Worm (Caenorhabditis elegans) whole organism, L2 larva: Measurements from ENCODE around the gene argk-1.

Experiments used
- R02D3.7 ChIP-seq: fragments of 150-350 bp; optimal IDR thresholded peaks from 2 replicates; lab custom pipeline; 2014; ENCODE audit warnings: missing biosample characterization, missing genetic modification characterization
- Y55F3AM.14 ChIP-seq: fragments of 200-800 bp; sonication (Bioruptor generic); optimal IDR thresholded peaks from 2 replicates; lab custom pipeline; 2018; ENCODE audit warnings: mild to moderate bottlenecking, missing genetic modification characterization, missing compliant biosample characterization
- ZK546.5 ChIP-seq: sonication (generic microtip); optimal IDR thresholded peaks from 2 replicates; lab custom pipeline; 2017; ENCODE audit warnings: missing biosample characterization, missing genetic modification characterization
- alr-1 ChIP-seq: fragments of 150-350 bp; optimal IDR thresholded peaks from 2 replicates; lab custom pipeline; 2014; ENCODE audit warnings: missing biosample characterization, missing genetic modification characterization
- aly-2 ChIP-seq: fragments of 150-350 bp; optimal IDR thresholded peaks from 2 replicates; lab custom pipeline; 2014; ENCODE audit warnings: missing biosample characterization, missing genetic modification characterization
- blmp-1 ChIP-seq: sonication (generic microtip); optimal IDR thresholded peaks from 2 replicates; lab custom pipeline; 2017; ENCODE audit warnings: missing genetic modification characterization, mild to moderate bottlenecking, missing compliant biosample characterization, antibody characterized with exemption, moderate library complexity; ENCODE audit not compliant: insufficient read depth
- ceh-16 ChIP-seq: fragments of 150-350 bp; optimal IDR thresholded peaks from 2 replicates; lab custom pipeline; 2014; ENCODE audit warnings: missing biosample characterization, missing genetic modification characterization
- ceh-82 ChIP-seq: fragments of 150-350 bp; optimal IDR thresholded peaks from 2 replicates; lab custom pipeline; 2014; ENCODE audit warnings: missing biosample characterization, missing genetic modification characterization
- crh-2 ChIP-seq: sonication (generic microtip); optimal IDR thresholded peaks from 2 replicates; lab custom pipeline; 2017; ENCODE audit warnings: missing biosample characterization, missing genetic modification characterization
- dmd-4 ChIP-seq: sonication (generic microtip); optimal IDR thresholded peaks from 2 replicates; lab custom pipeline; 2017; ENCODE audit warnings: missing biosample characterization, missing genetic modification characterization
- egl-27 ChIP-seq: sonication (generic microtip); optimal IDR thresholded peaks from 3 replicates; lab custom pipeline; 2017; ENCODE audit warnings: missing biosample characterization, missing genetic modification reagents, missing genetic modification characterization
- elt-1 ChIP-seq: fragments of 150-350 bp; optimal IDR thresholded peaks from 2 replicates; lab custom pipeline; 2014; ENCODE audit warnings: missing biosample characterization, missing genetic modification characterization
- elt-3 ChIP-seq: sonication (generic microtip); optimal IDR thresholded peaks from 2 replicates; lab custom pipeline; 2017; ENCODE audit warnings: missing biosample characterization, missing genetic modification characterization
- fos-1 ChIP-seq: fragments of 150-350 bp; optimal IDR thresholded peaks from 2 replicates; lab custom pipeline; 2014; ENCODE audit warnings: missing biosample characterization, missing genetic modification characterization
- lin-39 ChIP-seq: fragments of 150-350 bp; optimal IDR thresholded peaks from 2 replicates; lab custom pipeline; 2014; ENCODE audit warnings: missing biosample characterization, missing genetic modification reagents, missing genetic modification characterization
- lsy-2 ChIP-seq, 2 experiments: fragments of 150-350 bp in 1 of 2; sonication (generic microtip) in 1 of 2; optimal IDR thresholded peaks; 2 replicates each; lab custom pipeline; 2014 to 2017; ENCODE audit warnings: missing biosample characterization in 2 of 2, missing genetic modification characterization in 2 of 2
- mab-5 ChIP-seq: fragments of 150-350 bp; optimal IDR thresholded peaks from 2 replicates; lab custom pipeline; 2014; ENCODE audit warnings: missing biosample characterization, missing genetic modification characterization
- mdl-1 ChIP-seq, 2 experiments: fragments of 150-350 bp in 1 of 2; sonication (generic microtip) in 1 of 2; optimal IDR thresholded peaks; 2 replicates each; lab custom pipeline; 2017; ENCODE audit warnings: missing biosample characterization in 2 of 2, missing genetic modification characterization in 2 of 2
- nhr-10 ChIP-seq: sonication (generic microtip); optimal IDR thresholded peaks from 2 replicates; lab custom pipeline; 2017; ENCODE audit warnings: missing biosample characterization, missing genetic modification characterization
- nhr-11 ChIP-seq: fragments of 150-350 bp; optimal IDR thresholded peaks from 2 replicates; lab custom pipeline; 2014; ENCODE audit warnings: missing biosample characterization, missing genetic modification characterization
- nhr-12 ChIP-seq: fragments of 150-350 bp; optimal IDR thresholded peaks from 2 replicates; lab custom pipeline; 2014; ENCODE audit warnings: missing biosample characterization, missing genetic modification characterization
- nhr-129 ChIP-seq: fragments of 150-350 bp; optimal IDR thresholded peaks from 2 replicates; lab custom pipeline; 2014; ENCODE audit warnings: missing biosample characterization, missing genetic modification characterization
- nhr-21 ChIP-seq: fragments of 150-350 bp; optimal IDR thresholded peaks from 2 replicates; lab custom pipeline; 2014; ENCODE audit warnings: missing biosample characterization, missing genetic modification characterization
- nhr-23 ChIP-seq: fragments of 150-350 bp; optimal IDR thresholded peaks from 2 replicates; lab custom pipeline; 2014; ENCODE audit warnings: missing biosample characterization, missing genetic modification reagents, missing genetic modification characterization
- nhr-237 ChIP-seq: fragments of 150-350 bp; optimal IDR thresholded peaks from 2 replicates; lab custom pipeline; 2014; ENCODE audit warnings: missing biosample characterization, missing genetic modification characterization
- peb-1 ChIP-seq: fragments of 150-350 bp; optimal IDR thresholded peaks from 2 replicates; lab custom pipeline; 2014; ENCODE audit warnings: missing biosample characterization, missing genetic modification characterization
- sem-4 ChIP-seq: fragments of 150-350 bp; optimal IDR thresholded peaks from 2 replicates; lab custom pipeline; 2014; ENCODE audit warnings: missing biosample characterization, missing genetic modification reagents, missing genetic modification characterization
- sma-3 ChIP-seq: sonication (generic microtip); optimal IDR thresholded peaks from 2 replicates; lab custom pipeline; 2016; ENCODE audit warnings: missing genetic modification reagents, missing genetic modification characterization, missing compliant biosample characterization
- sma-9 ChIP-seq, 2 experiments: fragments of 150-350 bp in 1 of 2; sonication (generic microtip) in 1 of 2; optimal IDR thresholded peaks; 2 replicates each; lab custom pipeline; 2014 to 2016; ENCODE audit warnings: missing genetic modification characterization in 2 of 2, mild to moderate bottlenecking in 1 of 2, missing biosample characterization in 1 of 2, missing compliant biosample characterization in 1 of 2, missing genetic modification reagents in 1 of 2, moderate library complexity in 1 of 2
- unc-55 ChIP-seq: fragments of 150-350 bp; sonication (generic microtip); optimal IDR thresholded peaks from 3 replicates; lab custom pipeline; 2014; ENCODE audit warnings: missing biosample characterization, missing genetic modification reagents, missing genetic modification characterization
- unc-62 ChIP-seq: fragments of 150-350 bp; optimal IDR thresholded peaks from 2 replicates; lab custom pipeline; 2014; ENCODE audit warnings: missing biosample characterization, missing genetic modification reagents, missing genetic modification characterization
- zag-1 ChIP-seq: fragments of 150-350 bp; optimal IDR thresholded peaks from 2 replicates; lab custom pipeline; 2014; ENCODE audit warnings: missing biosample characterization, missing genetic modification characterization
- ztf-1 ChIP-seq: fragments of 200-800 bp; sonication (Bioruptor generic); conservative IDR thresholded peaks from 2 replicates; pipeline ENCODE4 v1.3.6; 2022; ENCODE audit warnings: missing genetic modification characterization, missing compliant biosample characterization
- ztf-11 ChIP-seq: sonication (generic microtip); optimal IDR thresholded peaks from 2 replicates; lab custom pipeline; 2017; ENCODE audit warnings: missing biosample characterization, missing genetic modification characterization
- ztf-4 ChIP-seq: fragments of 150-350 bp; optimal IDR thresholded peaks from 2 replicates; lab custom pipeline; 2014; ENCODE audit warnings: missing biosample characterization, missing genetic modification characterization

Gene argk-1

DNA sequence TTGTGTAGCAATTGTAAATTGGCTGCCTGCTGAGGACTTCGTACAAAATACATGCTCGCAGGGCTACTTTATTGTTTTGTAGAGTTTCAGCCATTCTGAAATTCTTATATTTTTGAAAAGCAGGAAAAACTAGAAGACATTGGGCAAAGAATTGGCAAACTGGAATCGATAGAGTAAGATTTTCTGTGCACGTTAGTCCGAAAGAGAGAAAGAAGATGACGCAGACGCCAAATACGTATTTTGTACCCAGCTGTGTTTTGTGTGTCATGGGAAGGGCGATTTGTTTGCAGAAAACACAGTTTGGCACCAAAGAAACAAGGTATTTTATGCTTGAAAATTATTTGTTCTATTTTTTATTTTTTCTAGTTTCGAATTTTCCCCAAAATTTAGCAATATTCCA, 23.7 kb downstream of the argk-1 start, which contains the start of gene fbxa-143:
TSS of gene fbxa-143 (minus strand) at position 101 of the 400 bp plus-strand sequence.
- no peak for TF ChIP-seq alr-1 (tag; lab: Kevin White, UChicago)
- no peak for TF ChIP-seq ceh-82 (tag; lab: Kevin White, UChicago)
- TF ChIP-seq egl-27 (tag; lab: Kevin White, UChicago) = no peak
- TF ChIP-seq R02D3.7 (tag; lab: Kevin White, UChicago) = no peak
- no peak for TF ChIP-seq sma-3 (GFP tag; lab: Kevin White, UChicago)
- no peak for TF ChIP-seq nhr-12
- no peak for TF ChIP-seq ZK546.5
- TF ChIP-seq lsy-2 (tag; optimal IDR thresholded peaks at IDR 0.05; lab: Kevin White, UChicago) = no peak
- no peak for TF ChIP-seq mdl-1 (tag; optimal IDR thresholded peaks at IDR 0.05; lab: Kevin White, UChicago)
- no peak for TF ChIP-seq unc-55 (GFP tag; lab: Kevin White, UChicago)
- TF ChIP-seq peb-1 (tag; lab: Kevin White, UChicago) = no peak
- TF ChIP-seq ztf-11 (tag; lab: Kevin White, UChicago) = no peak
- no peak for TF ChIP-seq dmd-4 (tag; lab: Kevin White, UChicago)
- no peak for TF ChIP-seq blmp-1 (tag; lab: Kevin White, UChicago)
- TF ChIP-seq elt-1 (tag; lab: Kevin White, UChicago) = no peak

DNA sequence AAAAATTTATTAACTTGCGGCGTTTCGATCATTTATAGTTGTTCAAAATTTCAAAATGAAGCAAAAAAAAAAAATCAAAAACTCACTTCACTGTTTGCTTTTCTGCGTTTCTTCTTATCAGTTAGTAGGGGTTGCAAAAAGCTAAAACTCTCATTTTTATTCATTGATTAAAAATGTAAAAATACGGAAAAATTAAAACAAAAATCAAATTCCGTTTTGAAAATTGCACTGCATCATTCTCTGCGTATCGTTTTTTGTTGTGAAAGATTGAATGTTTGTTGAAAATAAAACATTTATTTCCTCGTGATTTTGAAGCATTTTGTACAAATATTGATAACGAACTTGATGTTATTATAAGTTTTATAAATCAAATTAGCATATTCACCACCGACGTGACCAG, 25.4 kb downstream of the argk-1 start:
- no peak for TF ChIP-seq sma-9 (GFP tag; optimal IDR thresholded peaks at IDR 0.05; lab: Kevin White, UChicago)
- no peak for TF ChIP-seq sma-9 (tag; optimal IDR thresholded peaks at IDR 0.05; lab: Kevin White, UChicago)
- peak; percentile 21 for TF ChIP-seq fos-1 (tag; lab: Kevin White, UChicago)
- TF ChIP-seq, all 48 proteins: peak for 1

DNA sequence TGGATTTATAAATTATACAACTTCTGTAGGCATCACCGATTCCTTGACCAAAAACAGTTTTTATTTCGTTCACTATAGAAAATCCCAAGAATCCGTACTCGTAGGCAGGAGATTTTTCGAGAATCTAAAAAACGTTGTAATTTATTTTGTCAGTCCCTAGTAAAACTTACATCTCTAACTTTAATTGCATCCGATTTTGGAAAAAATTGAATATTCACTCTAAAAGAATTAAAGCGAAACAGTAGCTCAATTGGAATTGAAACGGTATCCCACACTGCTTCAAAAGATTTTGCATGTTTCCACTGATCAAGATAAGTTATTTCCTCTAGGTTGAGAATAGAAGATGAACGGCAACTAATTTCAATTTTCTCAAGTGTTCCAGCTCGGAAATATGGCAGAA, 27.6 kb downstream of the argk-1 start, which contains the start of gene fbxa-142:
TSS of gene fbxa-142 (minus strand) at position 101 of the 400 bp plus-strand sequence.
- TF ChIP-seq elt-1 (tag; lab: Kevin White, UChicago) (no peak), Y55F3AM.14 (GFP tag; lab: Kevin White, UChicago) (no peak), peb-1 (tag; lab: Kevin White, UChicago) (no peak), nhr-12 (no peak), ceh-82 (tag; lab: Kevin White, UChicago) (no peak), nhr-237 (tag; lab: Kevin White, UChicago) (no peak), sma-9 (GFP tag; optimal IDR thresholded peaks at IDR 0.05; lab: Kevin White, UChicago) (no peak), sma-9 (tag; optimal IDR thresholded peaks at IDR 0.05; lab: Kevin White, UChicago) (no peak), crh-2 (tag; lab: Kevin White, UChicago) (no peak), nhr-11 (tag; lab: Kevin White, UChicago) (no peak), nhr-21 (tag; lab: Kevin White, UChicago) (no peak), sem-4 (tag; lab: Kevin White, UChicago) (no peak)

DNA sequence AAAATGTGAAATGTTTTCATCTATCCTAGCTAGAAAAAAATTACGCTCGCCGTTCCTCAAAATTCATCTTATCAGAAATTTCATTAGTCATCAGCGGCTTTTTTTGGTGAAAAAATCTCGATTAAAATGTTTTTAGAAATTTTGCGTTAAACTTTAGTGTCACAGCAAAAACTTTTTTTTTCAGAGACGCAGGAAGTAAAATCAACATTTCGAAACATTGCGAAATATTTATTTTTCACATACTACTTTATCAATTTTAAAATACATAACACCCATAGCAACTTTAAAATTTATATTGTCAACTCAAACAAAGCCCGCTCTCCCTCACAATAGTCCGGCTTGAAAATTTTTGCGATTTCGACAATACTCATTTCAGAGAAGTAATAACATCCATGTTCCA, 28.5 kb downstream of the argk-1 start:
- TF ChIP-seq nhr-21 (tag; lab: Kevin White, UChicago) (no peak), nhr-129 (peak; percentile 38), ztf-4 (tag; lab: Kevin White, UChicago) (no peak)

DNA sequence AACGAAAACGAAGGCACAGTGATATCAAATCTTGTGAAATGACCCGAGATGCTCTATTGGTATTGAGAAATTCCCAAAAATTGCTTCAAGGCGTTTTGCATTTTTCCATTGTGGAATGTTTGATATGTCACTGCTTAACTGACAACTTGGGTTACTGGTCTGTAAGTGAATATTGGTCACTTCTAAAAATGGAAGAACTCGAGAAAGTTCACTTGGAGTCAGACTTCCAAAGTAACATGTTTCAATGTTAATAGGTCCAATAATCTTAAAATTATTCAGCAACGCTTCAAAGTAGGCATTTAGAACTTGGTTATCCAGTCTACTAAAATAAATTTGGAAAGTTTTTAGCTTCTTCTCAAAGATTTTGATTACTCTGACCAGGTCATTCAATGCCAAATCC, 29.0 kb downstream of the argk-1 start, which contains the start of gene fbxa-144:
TSS of gene fbxa-144 (minus strand) at position 101 of the 400 bp plus-strand sequence.
- TF ChIP-seq peb-1 (tag; lab: Kevin White, UChicago) (no peak), nhr-12 (no peak), unc-62 (no peak), nhr-23 (tag; lab: Kevin White, UChicago) (no peak), ztf-11 (tag; lab: Kevin White, UChicago) (no peak), ztf-1 (GFP tag; lab: Robert Waterston, UW) (no peak), nhr-10 (tag; lab: Kevin White, UChicago) (no peak), aly-2 (tag; lab: Kevin White, UChicago) (no peak), mab-5 (tag; lab: Kevin White, UChicago) (no peak)

DNA sequence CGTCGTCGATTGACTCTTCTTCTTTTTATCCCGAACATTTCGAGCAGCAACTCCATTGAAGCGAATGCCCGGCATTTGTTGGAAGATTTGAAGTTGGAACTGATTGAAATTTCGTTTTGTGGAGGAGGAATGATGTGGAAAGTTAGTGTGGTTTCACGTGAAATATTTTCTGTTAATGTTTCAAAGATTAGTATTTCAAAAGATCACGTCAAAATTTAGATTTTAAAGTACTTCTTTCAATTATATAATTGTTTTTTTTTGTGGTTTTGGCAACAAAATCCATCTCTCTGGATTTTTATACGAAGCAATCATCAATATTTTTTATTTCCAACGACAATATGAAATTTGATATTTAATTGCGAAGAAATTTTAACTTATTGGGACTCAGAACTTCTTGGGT, 33.3 kb downstream of the argk-1 start, which contains the start of gene F44G3.7:
TSS of gene F44G3.7 (minus strand) at position 101 of the 400 bp plus-strand sequence.
- TF ChIP-seq elt-3 (tag; lab: Kevin White, UChicago) (no peak), ceh-16 (tag; lab: Kevin White, UChicago) (no peak), zag-1 (no peak), lin-39 (tag; lab: Kevin White, UChicago) (no peak), nhr-12 (no peak), nhr-21 (tag; lab: Kevin White, UChicago) (no peak), sma-9 (GFP tag; optimal IDR thresholded peaks at IDR 0.05; lab: Kevin White, UChicago) (no peak), sma-9 (tag; optimal IDR thresholded peaks at IDR 0.05; lab: Kevin White, UChicago) (no peak), ZK546.5 (no peak), ztf-11 (tag; lab: Kevin White, UChicago) (no peak)
- TF ChIP-seq, all 48 proteins: peak for 0
